Worm (Caenorhabditis elegans) whole organism, L4/young adult: Measurements from ENCODE around the gene Y55B1BR.6.

Source experiments
- dao-5 ChIP-seq: sonication (generic microtip); optimal IDR thresholded peaks from 2 replicates; lab custom pipeline; 2016; ENCODE audit warnings: missing genotype, missing genetic modification characterization, moderate library complexity, missing compliant biosample characterization
- him-1 ChIP-seq: sonication (generic microtip); optimal IDR thresholded peaks from 2 replicates; lab custom pipeline; 2016; ENCODE audit warnings: missing genotype, missing genetic modification reagents, missing genetic modification characterization, missing compliant biosample characterization

DNA sequence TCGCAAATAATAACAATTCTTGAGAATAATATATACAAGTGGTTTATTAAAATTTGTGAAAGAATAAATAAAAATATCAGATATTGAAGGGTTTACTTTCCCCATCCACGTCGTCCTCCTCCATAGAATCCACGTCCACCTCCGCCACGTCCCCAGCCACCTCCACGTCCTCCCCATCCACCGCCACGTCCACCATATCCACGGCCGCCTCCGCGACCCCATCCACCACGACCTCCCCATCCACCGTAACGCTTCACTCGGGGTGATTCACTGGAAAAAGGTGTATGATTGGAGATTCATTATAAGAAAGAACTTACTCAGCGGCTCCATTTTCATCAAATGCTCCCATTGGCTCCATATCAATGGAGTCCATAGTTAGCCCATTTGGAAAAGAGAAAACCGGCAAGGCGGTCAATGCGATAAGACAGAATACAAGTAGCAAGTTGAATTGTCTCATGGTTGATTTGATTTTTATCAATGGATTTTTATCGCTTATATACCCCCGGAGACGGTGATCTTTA lies 22.5 kb upstream of the Y55B1BR.6 start, which contains the start of gene nlp-32:
- TF ChIP-seq him-1 (tag; lab: Kevin White, UChicago), result no peak
- TF ChIP-seq dao-5 (tag; lab: Kevin White, UChicago), result no peak
